Worm (Caenorhabditis elegans) whole organism, mixed stage, embryonic: ENCODE data around the gene dsc-1.
A peak's percentile ranks its signal among the peaks of the same experiment; 100 is the strongest.

Experiments used
- blmp-1 ChIP-seq: fragments of 150-350 bp; optimal IDR thresholded peaks from 2 replicates; lab custom pipeline; 2014; ENCODE audit warnings: missing biosample characterization, missing genetic modification characterization
- ces-1 ChIP-seq: fragments of 150-350 bp; optimal IDR thresholded peaks from 2 replicates; lab custom pipeline; 2014; ENCODE audit warnings: missing biosample characterization, missing genetic modification reagents, missing genetic modification characterization
- elt-1 ChIP-seq: sonication (generic microtip); optimal IDR thresholded peaks from 2 replicates; lab custom pipeline; 2017; ENCODE audit warnings: missing genetic modification characterization, mild to moderate bottlenecking, missing compliant biosample characterization, antibody characterized with exemption, moderate library complexity, borderline replicate concordance; ENCODE audit not compliant: insufficient read depth
- lin-13 ChIP-seq: fragments of 150-350 bp; optimal IDR thresholded peaks from 2 replicates; lab custom pipeline; 2014; ENCODE audit warnings: missing biosample characterization, missing genetic modification characterization
- lsy-2 ChIP-seq: fragments of 150-350 bp; optimal IDR thresholded peaks from 2 replicates; lab custom pipeline; 2014; ENCODE audit warnings: missing biosample characterization, missing genetic modification characterization
- nhr-28 ChIP-seq: fragments of 150-350 bp; optimal IDR thresholded peaks from 2 replicates; lab custom pipeline; 2014; ENCODE audit warnings: missing biosample characterization, missing genetic modification characterization
- sem-2 ChIP-seq: fragments of 200-800 bp; sonication (Bioruptor generic); optimal IDR thresholded peaks from 2 replicates; lab custom pipeline; 2018; ENCODE audit warnings: mild to moderate bottlenecking, missing genetic modification characterization, missing compliant biosample characterization
- unc-62 ChIP-seq: fragments of 150-350 bp; optimal IDR thresholded peaks from 2 replicates; lab custom pipeline; 2014; ENCODE audit warnings: missing biosample characterization, missing genetic modification reagents, missing genetic modification characterization

- TF ChIP-seq sem-2 (GFP tag; lab: Kevin White, UChicago) (no peak), lsy-2 (tag; lab: Kevin White, UChicago) (no peak), nhr-28 (tag; lab: Kevin White, UChicago) (no peak), elt-1 (tag; lab: Kevin White, UChicago) (peak; percentile 27), lin-13 (tag; lab: Kevin White, UChicago) (no peak), unc-62 (GFP tag; lab: Kevin White, UChicago) (peak; percentile 14), blmp-1 (tag; lab: Kevin White, UChicago) (no peak), ces-1 (GFP tag; lab: Kevin White, UChicago) (no peak)
Observed at ce11 chrX:15076042-15076565, 41.5 kb upstream of the dsc-1 start, which contains the start of the genes H40L08.3 and H40L08.9.
